Worm (Caenorhabditis elegans) whole organism, L4 larva: ENCODE measurements around the gene lbp-7.

Source experiments
- F26F4.8 ChIP-seq: fragments of 200-800 bp; sonication (Bioruptor generic); conservative IDR thresholded peaks from 2 replicates; pipeline ENCODE4 v1.3.6; 2022; ENCODE audit warnings: missing genetic modification characterization, missing compliant biosample characterization
- T20F7.1 ChIP-seq: fragments of 200-800 bp; sonication (Bioruptor generic); optimal IDR thresholded peaks from 2 replicates; lab custom pipeline; 2018; ENCODE audit warnings: mild to moderate bottlenecking, missing genetic modification characterization, missing compliant biosample characterization
- ZK546.5 ChIP-seq, 2 experiments: sonication (generic microtip); optimal IDR thresholded peaks; 2 replicates each; lab custom pipeline; 2017; ENCODE audit warnings: missing biosample characterization in 2 of 2, missing genetic modification characterization in 2 of 2
- aly-2 ChIP-seq: sonication (generic microtip); optimal IDR thresholded peaks from 2 replicates; lab custom pipeline; 2018; ENCODE audit warnings: missing biosample characterization, missing genetic modification characterization
- ceh-32 ChIP-seq: sonication (generic microtip); optimal IDR thresholded peaks from 2 replicates; lab custom pipeline; 2016; ENCODE audit warnings: mild to moderate bottlenecking, missing genetic modification characterization, missing compliant biosample characterization; ENCODE audit not compliant: poor library complexity
- ces-1 ChIP-seq: fragments of 150-350 bp; sonication (generic microtip); optimal IDR thresholded peaks from 4 replicates; lab custom pipeline; 2014; ENCODE audit warnings: missing biosample characterization, missing genetic modification reagents, missing genetic modification characterization
- cey-2 ChIP-seq: sonication (generic microtip); optimal IDR thresholded peaks from 3 replicates; lab custom pipeline; 2017; ENCODE audit warnings: missing genetic modification characterization, mild to moderate bottlenecking, missing compliant biosample characterization, antibody characterized with exemption, borderline replicate concordance; ENCODE audit not compliant: insufficient read depth
- ctbp-1 ChIP-seq: fragments of 200-800 bp; sonication (Bioruptor generic); IDR thresholded peaks from 2 replicates; pipeline ENCODE4 v1.3.6; 2022; ENCODE audit warnings: missing genetic modification reagents, missing genetic modification characterization, missing compliant biosample characterization
- daf-12 ChIP-seq: fragments of 150-350 bp; optimal IDR thresholded peaks from 2 replicates; lab custom pipeline; 2014; ENCODE audit warnings: missing biosample characterization, missing genetic modification reagents, missing genetic modification characterization
- daf-16 ChIP-seq, 3 experiments: sonication (generic microtip); optimal IDR thresholded peaks; 2 replicates each; lab custom pipeline; 2016 to 2017; ENCODE audit warnings: missing genetic modification characterization in 3 of 3, missing genetic modification reagents in 3 of 3, mild to moderate bottlenecking in 2 of 3, missing compliant biosample characterization in 2 of 3, missing biosample characterization in 1 of 3, moderate library complexity in 1 of 3
- dmd-6 ChIP-seq: fragments of 200-800 bp; sonication (Bioruptor generic); IDR thresholded peaks from 2 replicates; pipeline ENCODE4 v1.3.6; 2022; ENCODE audit warnings: missing genetic modification reagents, missing genetic modification characterization, missing compliant biosample characterization
- duxl-1 ChIP-seq: sonication (generic microtip); optimal IDR thresholded peaks from 2 replicates; lab custom pipeline; 2016; ENCODE audit warnings: mild to moderate bottlenecking, missing genetic modification characterization, moderate library complexity, missing compliant biosample characterization; ENCODE audit not compliant: poor library complexity
- dve-1 ChIP-seq: sonication (generic microtip); optimal IDR thresholded peaks from 2 replicates; lab custom pipeline; 2017; ENCODE audit warnings: antibody characterized with exemption, mild to moderate bottlenecking, missing genetic modification characterization, missing compliant biosample characterization; ENCODE audit not compliant: insufficient read depth
- fos-1 ChIP-seq: fragments of 150-350 bp; optimal IDR thresholded peaks from 2 replicates; lab custom pipeline; 2014; ENCODE audit warnings: missing biosample characterization, missing genetic modification characterization
- gei-8 ChIP-seq: fragments of 200-800 bp; sonication (Bioruptor generic); optimal IDR thresholded peaks from 2 replicates; lab custom pipeline; 2018; ENCODE audit warnings: mild to moderate bottlenecking, missing genetic modification characterization, missing compliant biosample characterization
- hif-1 ChIP-seq, 2 experiments: sonication (generic microtip); optimal IDR thresholded peaks; 2 replicates each; lab custom pipeline; 2016 to 2017; ENCODE audit warnings: missing compliant biosample characterization in 2 of 2, missing genetic modification characterization in 2 of 2, missing genetic modification reagents in 2 of 2, missing genotype in 2 of 2, mild to moderate bottlenecking in 1 of 2
- hlh-11 ChIP-seq: fragments of 200-800 bp; sonication (Bioruptor generic); optimal IDR thresholded peaks from 2 replicates; lab custom pipeline; 2018; ENCODE audit warnings: mild to moderate bottlenecking, missing genetic modification characterization, missing compliant biosample characterization
- hlh-30 ChIP-seq: sonication (generic microtip); optimal IDR thresholded peaks from 2 replicates; lab custom pipeline; 2017; ENCODE audit warnings: antibody characterized with exemption, mild to moderate bottlenecking, missing genetic modification characterization, missing compliant biosample characterization; ENCODE audit not compliant: insufficient read depth
- hmg-1.1 ChIP-seq: fragments of 200-800 bp; sonication (Bioruptor generic); IDR thresholded peaks from 2 replicates; pipeline ENCODE4 v1.3.6; 2022; ENCODE audit warnings: missing genetic modification reagents, missing genetic modification characterization, missing compliant biosample characterization
- lin-13 ChIP-seq: fragments of 150-350 bp; optimal IDR thresholded peaks from 2 replicates; lab custom pipeline; 2014; ENCODE audit warnings: missing biosample characterization, missing genetic modification reagents, missing genetic modification characterization
- lsy-2 ChIP-seq, 2 experiments: fragments of 150-350 bp in 1 of 2; sonication (generic microtip) in 1 of 2; optimal IDR thresholded peaks; 2 replicates each; lab custom pipeline; 2014 to 2017; ENCODE audit warnings: missing biosample characterization in 2 of 2, missing genetic modification characterization in 2 of 2
- madf-5 ChIP-seq, 2 experiments: fragments of 200-800 bp; sonication (Bioruptor generic); IDR thresholded peaks; 2 replicates each; pipeline ENCODE4 v1.3.6; 2022; ENCODE audit warnings: missing compliant biosample characterization in 2 of 2, missing genetic modification characterization in 2 of 2
- madf-9 ChIP-seq: fragments of 200-800 bp; sonication (Bioruptor generic); conservative IDR thresholded peaks from 2 replicates; pipeline ENCODE4 v1.3.6; 2022; ENCODE audit warnings: missing genetic modification reagents, missing genetic modification characterization, missing compliant biosample characterization
- mdt-29 ChIP-seq: fragments of 200-800 bp; sonication (Bioruptor generic); IDR thresholded peaks from 2 replicates; pipeline ENCODE4 v1.3.6; 2022; ENCODE audit warnings: missing genetic modification reagents, missing genetic modification characterization, missing compliant biosample characterization
- mep-1 ChIP-seq: fragments of 150-350 bp; sonication (generic microtip); optimal IDR thresholded peaks from 3 replicates; lab custom pipeline; 2014; ENCODE audit warnings: missing biosample characterization, missing genetic modification characterization
- mes-2 ChIP-seq: sonication (generic microtip); optimal IDR thresholded peaks from 2 replicates; lab custom pipeline; 2016; ENCODE audit warnings: missing genotype, mild to moderate bottlenecking, missing genetic modification characterization, missing compliant biosample characterization; ENCODE audit not compliant: poor library complexity, severe bottlenecking
- mxl-3 ChIP-seq: fragments of 200-800 bp; sonication (Bioruptor generic); optimal IDR thresholded peaks from 2 replicates; lab custom pipeline; 2018; ENCODE audit warnings: mild to moderate bottlenecking, missing genetic modification characterization, missing compliant biosample characterization
- nhr-10 ChIP-seq: fragments of 150-350 bp; optimal IDR thresholded peaks from 2 replicates; lab custom pipeline; 2014; ENCODE audit warnings: missing biosample characterization, missing genetic modification characterization
- nhr-11 ChIP-seq: fragments of 150-350 bp; optimal IDR thresholded peaks from 2 replicates; lab custom pipeline; 2014; ENCODE audit warnings: missing biosample characterization, missing genetic modification characterization
- nhr-28 ChIP-seq: fragments of 150-350 bp; optimal IDR thresholded peaks from 2 replicates; lab custom pipeline; 2014; ENCODE audit warnings: missing biosample characterization, missing genetic modification characterization
- nhr-48 ChIP-seq: sonication (generic microtip); optimal IDR thresholded peaks from 2 replicates; lab custom pipeline; 2016; ENCODE audit warnings: mild to moderate bottlenecking, missing genetic modification characterization, missing compliant biosample characterization
- nhr-77 ChIP-seq: fragments of 150-350 bp; optimal IDR thresholded peaks from 2 replicates; lab custom pipeline; 2014; ENCODE audit warnings: missing biosample characterization, missing genetic modification characterization
- saeg-2 ChIP-seq: fragments of 200-800 bp; sonication (Bioruptor generic); IDR thresholded peaks from 2 replicates; pipeline ENCODE4 v1.3.6; 2022; ENCODE audit warnings: missing genetic modification reagents, missing genetic modification characterization, missing compliant biosample characterization
- snpc-1.2 ChIP-seq: fragments of 200-800 bp; sonication (Bioruptor generic); IDR thresholded peaks from 2 replicates; pipeline ENCODE4 v1.3.6; 2022; ENCODE audit warnings: missing genetic modification reagents, missing genetic modification characterization, missing compliant biosample characterization
- tag-97 ChIP-seq: fragments of 200-800 bp; sonication (Bioruptor generic); IDR thresholded peaks from 2 replicates; pipeline ENCODE4 v1.3.6; 2022; ENCODE audit warnings: missing genetic modification characterization, missing compliant biosample characterization
- zip-2 ChIP-seq: fragments of 150-350 bp; optimal IDR thresholded peaks from 2 replicates; lab custom pipeline; 2014; ENCODE audit warnings: missing biosample characterization, missing genetic modification characterization
- ztf-7 ChIP-seq: fragments of 150-350 bp; optimal IDR thresholded peaks from 2 replicates; lab custom pipeline; 2014; ENCODE audit warnings: missing biosample characterization, missing genetic modification characterization

The lbp-7 gene

ce11 chrV:13909400-13909799, 30.0 kb downstream of the lbp-7 start, which contains the start of gene C06B3.7 (continued):
- TF ChIP-seq saeg-2 (0 out of 2 replicates have a peak, but pooled peaks have one; percentile 10), madf-9 (GFP tag; lab: Robert Waterston, UW) (no peak), snpc-1.2 (no peak), nhr-48 (tag; lab: Kevin White, UChicago) (peak; percentile 75), dve-1 (tag; lab: Kevin White, UChicago) (peak; percentile 95), fos-1 (tag; lab: Kevin White, UChicago) (peak; percentile 73), lin-13 (GFP tag; lab: Kevin White, UChicago) (peak; percentile 62), duxl-1 (tag; lab: Kevin White, UChicago) (no peak), gei-8 (no peak), nhr-10 (peak; percentile 78), daf-16 (GFP tag; optimal IDR thresholded peaks at IDR 0.05; lab: Kevin White, UChicago) (peak; percentile 51 to 83), daf-16 (tag; optimal IDR thresholded peaks at IDR 0.05; lab: Kevin White, UChicago) (peak; percentile 99), ceh-32 (tag; lab: Kevin White, UChicago) (no peak), hlh-11 (tag; lab: Kevin White, UChicago) (peak; percentile 96), mxl-3 (GFP tag; lab: Kevin White, UChicago) (peak; percentile 47), mdt-29 (GFP tag; lab: Robert Waterston, UW) (peak; percentile 78), nhr-11 (peak; percentile 98), hmg-1.1 (GFP tag; lab: Robert Waterston, UW) (no peak), dmd-6 (GFP tag; lab: Robert Waterston, UW) (peak; percentile 95)

- TF ChIP-seq nhr-28 (no peak), nhr-48 (tag; lab: Kevin White, UChicago) (no peak), daf-12 (tag; lab: Kevin White, UChicago) (no peak), cey-2 (tag; lab: Kevin White, UChicago) (no peak), ctbp-1 (GFP tag; lab: Robert Waterston, UW) (no peak), T20F7.1 (GFP tag; lab: Kevin White, UChicago) (no peak), zip-2 (tag; lab: Kevin White, UChicago) (no peak)
- TF ChIP-seq, all 104 proteins: peak for 0
These were observed 36.0 kb downstream of the lbp-7 start, which contains the start of gene gcy-32 for ce11 chrV:13915390-13915789. Gene gcy-32, minus strand, starts transcription at chrV:13915490.

- TF ChIP-seq ces-1 (GFP tag; lab: Kevin White, UChicago) (no peak), hlh-30 (tag; lab: Kevin White, UChicago) (no peak), aly-2 (tag; lab: Kevin White, UChicago) (no peak), mes-2 (no peak), nhr-77 (tag; lab: Kevin White, UChicago) (no peak), F26F4.8 (GFP tag; lab: Robert Waterston, UW) (no peak), hif-1 (tag; optimal IDR thresholded peaks at IDR 0.05; lab: Kevin White, UChicago) (no peak), lsy-2 (tag; optimal IDR thresholded peaks at IDR 0.05; lab: Kevin White, UChicago) (no peak), ZK546.5 (tag; optimal IDR thresholded peaks at IDR 0.05; lab: Kevin White, UChicago) (no peak), madf-5 (GFP tag; IDR thresholded peaks at IDR 0.05; lab: Robert Waterston, UW) (no peak), mep-1 (tag; lab: Kevin White, UChicago) (no peak), tag-97 (GFP tag; lab: Robert Waterston, UW) (no peak), ztf-7 (tag; lab: Kevin White, UChicago) (no peak), daf-16 (GFP tag; optimal IDR thresholded peaks at IDR 0.05; lab: Kevin White, UChicago) (no peak), daf-16 (tag; optimal IDR thresholded peaks at IDR 0.05; lab: Kevin White, UChicago) (no peak), saeg-2 (no peak)
These were observed 36.8 kb downstream of the lbp-7 start, which contains the start of gene str-252 for ce11 chrV:13916196-13916595. Gene str-252, plus strand, starts transcription at chrV:13916496.
